Fruit fly (Drosophila melanogaster) whole organism, embryonic: ENCODE measurements around the gene CG10383.

Source experiments
- Adf1 ChIP-seq: fragments of 200-800 bp; sonication (Bioruptor generic); IDR thresholded peaks from 2 replicates; pipeline ENCODE4 v1.3.6; 2022; ENCODE audit warnings: missing biosample characterization, missing genetic modification characterization
- BEAF-32 ChIP-seq: fragments of 200-800 bp; sonication (Bioruptor generic); optimal IDR thresholded peaks from 3 replicates; lab custom pipeline; 2017; ENCODE audit warnings: missing biosample characterization, missing genetic modification characterization, mild to moderate bottlenecking, moderate library complexity, missing genetic modification reagents
- CG10979 ChIP-seq: fragments of 200-800 bp; sonication (Bioruptor generic); optimal IDR thresholded peaks from 2 replicates; lab custom pipeline; 2018; ENCODE audit warnings: missing biosample characterization, mild to moderate bottlenecking, missing genetic modification characterization, moderate library complexity
- CG11247 ChIP-seq: fragments of 200-800 bp; sonication (Bioruptor generic); IDR thresholded peaks from 2 replicates; pipeline ENCODE4 v1.3.6; 2022; ENCODE audit warnings: missing biosample characterization, missing genetic modification characterization
- CG11723 ChIP-seq: fragments of 200-800 bp; sonication (Bioruptor generic); optimal IDR thresholded peaks from 2 replicates; lab custom pipeline; 2017; ENCODE audit warnings: missing biosample characterization, mild to moderate bottlenecking, missing genetic modification characterization
- CG13123 ChIP-seq: fragments of 200-800 bp; sonication (Bioruptor generic); optimal IDR thresholded peaks from 2 replicates; lab custom pipeline; 2016; ENCODE audit warnings: missing biosample characterization, missing genetic modification characterization
- CG13424 ChIP-seq: fragments of 200-800 bp; sonication (Bioruptor generic); optimal IDR thresholded peaks from 2 replicates; lab custom pipeline; 2019; ENCODE audit warnings: missing biosample characterization, mild to moderate bottlenecking, missing genetic modification characterization, moderate library complexity
- CG15696 ChIP-seq: fragments of 200-800 bp; sonication (Bioruptor generic); optimal IDR thresholded peaks from 2 replicates; lab custom pipeline; 2019; ENCODE audit warnings: missing biosample characterization, mild to moderate bottlenecking, missing genetic modification characterization, moderate library complexity
- CG17802 ChIP-seq: fragments of 200-800 bp; sonication (Bioruptor generic); optimal IDR thresholded peaks from 2 replicates; lab custom pipeline; 2018; ENCODE audit warnings: missing biosample characterization, mild to moderate bottlenecking, missing genetic modification characterization, moderate library complexity
- CG18619 ChIP-seq: fragments of 200-800 bp; sonication (Bioruptor generic); optimal IDR thresholded peaks from 3 replicates; lab custom pipeline; 2017; ENCODE audit warnings: missing biosample characterization, mild to moderate bottlenecking, missing genetic modification characterization
- CG31224 ChIP-seq: fragments of 200-800 bp; sonication (Bioruptor generic); IDR thresholded peaks from 2 replicates; pipeline ENCODE4 v1.3.6; 2022; ENCODE audit warnings: missing biosample characterization, missing genetic modification characterization
- CG33213 ChIP-seq: fragments of 200-800 bp; sonication (Bioruptor generic); optimal IDR thresholded peaks from 3 replicates; lab custom pipeline; 2016; ENCODE audit warnings: missing biosample characterization, missing genetic modification characterization
- CG34422 ChIP-seq: fragments of 200-800 bp; sonication (Bioruptor generic); IDR thresholded peaks from 3 replicates; pipeline ENCODE4 v1.3.6; 2022; ENCODE audit warnings: missing biosample characterization, missing genetic modification characterization
- CG3847 ChIP-seq: fragments of 200-800 bp; sonication (Bioruptor generic); IDR thresholded peaks from 2 replicates; pipeline ENCODE4 v1.3.6; 2022; ENCODE audit warnings: missing biosample characterization, missing genetic modification characterization
- CG4820 ChIP-seq: fragments of 200-800 bp; sonication (Bioruptor generic); optimal IDR thresholded peaks from 3 replicates; lab custom pipeline; 2016; ENCODE audit warnings: missing biosample characterization, missing genetic modification characterization
- CG5245 ChIP-seq: fragments of 200-800 bp; sonication (Bioruptor generic); optimal IDR thresholded peaks from 3 replicates; lab custom pipeline; 2016; ENCODE audit warnings: missing biosample characterization, missing genetic modification characterization
- CG6272 ChIP-seq: fragments of 200-800 bp; sonication (Bioruptor generic); IDR thresholded peaks from 2 replicates; pipeline ENCODE4 v1.3.6; 2022; ENCODE audit warnings: missing biosample characterization, missing genetic modification characterization
- CG8089 ChIP-seq: fragments of 200-800 bp; sonication (Bioruptor generic); optimal IDR thresholded peaks from 3 replicates; lab custom pipeline; 2016; ENCODE audit warnings: missing biosample characterization, missing genetic modification characterization
- Camta ChIP-seq: fragments of 200-800 bp; sonication (Bioruptor generic); optimal IDR thresholded peaks from 2 replicates; lab custom pipeline; 2016; ENCODE audit warnings: missing biosample characterization, missing genetic modification characterization
- Deaf1 ChIP-seq: fragments of 200-800 bp; optimal IDR thresholded peaks from 3 replicates; lab custom pipeline; 2019; ENCODE audit warnings: missing biosample characterization, mild to moderate bottlenecking, missing genetic modification characterization, moderate library complexity
- E2f1 ChIP-seq: fragments of 200-800 bp; sonication (Bioruptor generic); IDR thresholded peaks from 2 replicates; pipeline ENCODE4 v1.3.6; 2022; ENCODE audit warnings: missing biosample characterization, missing genetic modification characterization
- E2f2 ChIP-seq: fragments of 200-800 bp; sonication (Bioruptor generic); IDR thresholded peaks from 2 replicates; pipeline ENCODE4 v1.3.6; 2022; ENCODE audit warnings: missing biosample characterization, missing genetic modification characterization
- Gug ChIP-seq: fragments of 200-800 bp; sonication (Bioruptor generic); IDR thresholded peaks from 4 replicates; pipeline ENCODE4 v1.3.6; 2022; ENCODE audit warnings: missing biosample characterization, missing genetic modification characterization
- H2.0 ChIP-seq: fragments of 200-800 bp; sonication (Bioruptor generic); IDR thresholded peaks from 2 replicates; pipeline ENCODE4 v1.3.6; 2022; ENCODE audit warnings: missing biosample characterization, missing genetic modification characterization
- Mrtf ChIP-seq: fragments of 200-800 bp; sonication (Bioruptor generic); IDR thresholded peaks from 3 replicates; pipeline ENCODE4 v1.3.6; 2022; ENCODE audit warnings: missing biosample characterization, missing genetic modification characterization
- NFAT ChIP-seq: fragments of 200-800 bp; sonication (Bioruptor generic); IDR thresholded peaks from 2 replicates; pipeline ENCODE4 v1.3.6; 2022; ENCODE audit warnings: missing biosample characterization, missing genetic modification characterization
- Pdp1 ChIP-seq, 2 experiments: fragments of 200-800 bp; sonication (Bioruptor generic); optimal IDR thresholded peaks; 3 replicates each; lab custom pipeline; 2016; ENCODE audit warnings: missing biosample characterization in 2 of 2, missing genetic modification characterization in 2 of 2, mild to moderate bottlenecking in 1 of 2, moderate library complexity in 1 of 2
- Six4 ChIP-seq: fragments of 200-800 bp; sonication (Bioruptor generic); optimal IDR thresholded peaks from 2 replicates; lab custom pipeline; 2016; ENCODE audit warnings: missing biosample characterization, missing genetic modification characterization
- Sox100B ChIP-seq: fragments of 200-800 bp; sonication (Bioruptor generic); optimal IDR thresholded peaks from 3 replicates; lab custom pipeline; 2018; ENCODE audit warnings: missing biosample characterization, mild to moderate bottlenecking, missing genetic modification characterization
- Usf ChIP-seq: fragments of 200-800 bp; sonication (Bioruptor generic); optimal IDR thresholded peaks from 2 replicates; lab custom pipeline; 2017; ENCODE audit warnings: missing genotype, missing biosample characterization, missing genetic modification characterization
- al ChIP-seq: fragments of 200-800 bp; sonication (Bioruptor generic); IDR thresholded peaks from 2 replicates; pipeline ENCODE4 v1.3.6; 2022; ENCODE audit warnings: missing biosample characterization, missing genetic modification characterization
- ase ChIP-seq: fragments of 200-800 bp; sonication (Bioruptor generic); IDR thresholded peaks from 3 replicates; pipeline ENCODE4 v1.3.6; 2022; ENCODE audit warnings: missing biosample characterization, missing genetic modification characterization
- br ChIP-seq: fragments of >200 bp; optimal IDR thresholded peaks from 2 replicates; lab custom pipeline; 2017
- chif ChIP-seq, 2 experiments: fragments of 200-800 bp; sonication (Bioruptor generic); optimal IDR thresholded peaks; 3 replicates each; lab custom pipeline; 2016; ENCODE audit warnings: missing biosample characterization in 2 of 2, missing genetic modification characterization in 2 of 2
- ci ChIP-seq: fragments of 200-800 bp; sonication (Bioruptor generic); IDR thresholded peaks from 3 replicates; pipeline ENCODE4 v1.3.6; 2022; ENCODE audit warnings: missing biosample characterization, missing genetic modification characterization
- corto ChIP-seq: fragments of 200-800 bp; sonication (Bioruptor generic); optimal IDR thresholded peaks from 2 replicates; lab custom pipeline; 2016; ENCODE audit warnings: missing biosample characterization, mild to moderate bottlenecking, missing genetic modification characterization, moderate library complexity
- crol ChIP-seq: fragments of 200-800 bp; sonication (Bioruptor generic); IDR thresholded peaks from 2 replicates; pipeline ENCODE4 v1.3.6; 2022; ENCODE audit warnings: missing biosample characterization, missing genetic modification characterization
- emc ChIP-seq: fragments of 200-800 bp; sonication (Bioruptor generic); optimal IDR thresholded peaks from 2 replicates; lab custom pipeline; 2016; ENCODE audit warnings: missing biosample characterization, missing genetic modification characterization
- en ChIP-seq: fragments of 200-800 bp; sonication (Bioruptor generic); optimal IDR thresholded peaks from 2 replicates; lab custom pipeline; 2016; ENCODE audit warnings: missing biosample characterization, missing genetic modification characterization
- ind ChIP-seq: fragments of 200-800 bp; sonication (Bioruptor generic); optimal IDR thresholded peaks from 3 replicates; lab custom pipeline; 2016; ENCODE audit warnings: missing biosample characterization, missing genetic modification characterization
- jigr1 ChIP-seq: fragments of 200-800 bp; sonication (Bioruptor generic); IDR thresholded peaks from 3 replicates; pipeline ENCODE4 v1.3.6; 2022; ENCODE audit warnings: missing biosample characterization, missing genetic modification characterization
- knrl ChIP-seq: fragments of 200-800 bp; sonication (Bioruptor generic); IDR thresholded peaks from 3 replicates; pipeline ENCODE4 v1.3.6; 2022; ENCODE audit warnings: missing biosample characterization, missing genetic modification characterization; ENCODE audit not compliant: partially characterized antibody
- ranshi ChIP-seq: fragments of 200-800 bp; sonication (Bioruptor generic); IDR thresholded peaks from 2 replicates; pipeline ENCODE4 v1.3.6; 2022; ENCODE audit warnings: missing biosample characterization, missing genetic modification characterization
- repo ChIP-seq: fragments of 200-800 bp; sonication (Bioruptor generic); optimal IDR thresholded peaks from 2 replicates; lab custom pipeline; 2016; ENCODE audit warnings: missing biosample characterization, missing genetic modification characterization
- row ChIP-seq: fragments of 200-800 bp; sonication (Bioruptor generic); IDR thresholded peaks from 3 replicates; pipeline ENCODE4 v1.3.6; 2022; ENCODE audit warnings: missing biosample characterization, missing genetic modification characterization
- sna ChIP-seq: fragments of 200-800 bp; sonication (Bioruptor generic); IDR thresholded peaks from 2 replicates; pipeline ENCODE4 v1.3.6; 2022; ENCODE audit warnings: missing biosample characterization, missing genetic modification characterization; ENCODE audit not compliant: partially characterized antibody
- stc ChIP-seq: fragments of 200-800 bp; sonication (Bioruptor generic); IDR thresholded peaks from 2 replicates; pipeline ENCODE4 v1.3.6; 2022; ENCODE audit warnings: missing biosample characterization, missing genetic modification characterization
- wek ChIP-seq: fragments of 200-800 bp; sonication (Bioruptor generic); optimal IDR thresholded peaks from 3 replicates; lab custom pipeline; 2018; ENCODE audit warnings: missing biosample characterization, mild to moderate bottlenecking, missing genetic modification characterization, moderate library complexity
- zen ChIP-seq: fragments of 200-800 bp; sonication (Bioruptor generic); optimal IDR thresholded peaks from 3 replicates; lab custom pipeline; 2018; ENCODE audit warnings: missing biosample characterization, mild to moderate bottlenecking, missing genetic modification characterization, moderate library complexity
- zfh2 ChIP-seq: fragments of 200-800 bp; sonication (Bioruptor generic); optimal IDR thresholded peaks from 2 replicates; lab custom pipeline; 2016; ENCODE audit warnings: missing biosample characterization, missing genetic modification characterization

Gene CG10383

dm6 chr2L:18665952-18666606 lies 29.3 kb downstream of the CG10383 start (continued):
- TF ChIP-seq Pdp1 (GFP tag; optimal IDR thresholded peaks at IDR 0.05; lab: Kevin White, UChicago): peak in 1 of 2 experiments; percentile 58
- peak; percentile 11 for TF ChIP-seq Six4 (GFP tag; lab: Kevin White, UChicago)
- TF ChIP-seq al (GFP tag; lab: Robert Waterston, UW): no peak
- TF ChIP-seq crol (GFP tag; lab: Robert Waterston, UW): peak; percentile 36; the same call in 1 of the 2 replicates
- peak; percentile 90 for TF ChIP-seq CG33213 (GFP tag; lab: Kevin White, UChicago)
- TF ChIP-seq CG4820 (GFP tag; lab: Kevin White, UChicago): peak; percentile 39
- peak; percentile 37 for TF ChIP-seq CG17802
- peak; percentile 82 for TF ChIP-seq NFAT (GFP tag; lab: Robert Waterston, UW)
- no peak for TF ChIP-seq stc (GFP tag; lab: Robert Waterston, UW)
- TF ChIP-seq Camta (GFP tag; lab: Kevin White, UChicago): peak; percentile 55
- peak; percentile 67 for TF ChIP-seq CG34422 (GFP tag; lab: Robert Waterston, UW)
- TF ChIP-seq CG6272 (GFP tag; lab: Robert Waterston, UW): peak; percentile 58; the same call in 1 of the 2 replicates
- TF ChIP-seq ci (GFP tag; lab: Robert Waterston, UW): peak; percentile 78
- TF ChIP-seq chif (GFP tag; optimal IDR thresholded peaks at IDR 0.05; lab: Kevin White, UChicago): peak in 1 of 2 experiments; percentile 73
- peak; percentile 5 for TF ChIP-seq en
- peak; percentile 52 for TF ChIP-seq row
- no peak for TF ChIP-seq CG31224 (GFP tag; lab: Robert Waterston, UW)
- TF ChIP-seq E2f2 (GFP tag; lab: Robert Waterston, UW): peak; percentile 27; the same call in 1 of the 2 replicates
- no peak for TF ChIP-seq CG11723
- TF ChIP-seq H2.0 (GFP tag; lab: Robert Waterston, UW): peak; percentile 50; the same call in 1 of the 2 replicates
- peak; percentile 19 for TF ChIP-seq CG18619 (GFP tag; lab: Kevin White, UChicago)
- TF ChIP-seq E2f1: peak; percentile 61
- TF ChIP-seq CG11247 (GFP tag; lab: Robert Waterston, UW): peak; percentile 82
- no peak for TF ChIP-seq Deaf1 (tag; lab: Kevin White, UChicago)
- TF ChIP-seq jigr1 (GFP tag; lab: Robert Waterston, UW): no peak
- TF ChIP-seq knrl (GFP tag; lab: Robert Waterston, UW): peak; percentile 60; the same call in 2 of the 3 replicates
- TF ChIP-seq CG13123 (GFP tag; lab: Kevin White, UChicago): peak; percentile 4
- TF ChIP-seq ase (GFP tag; lab: Robert Waterston, UW): peak; percentile 75
- peak; percentile 43 for TF ChIP-seq CG10979 (tag; lab: Kevin White, UChicago)
- peak; percentile 30 for TF ChIP-seq CG8089 (GFP tag; lab: Kevin White, UChicago)
- TF ChIP-seq Usf (GFP tag; lab: Kevin White, UChicago): no peak
- peak; percentile 26; the same call in 1 of the 2 replicates for TF ChIP-seq ranshi
- TF ChIP-seq emc (GFP tag; lab: Kevin White, UChicago): peak; percentile 57
- no peak for TF ChIP-seq br (lab: Kevin White, UChicago)
- TF ChIP-seq sna (GFP tag; lab: Robert Waterston, UW): 0 out of 2 replicates have a peak, but pooled peaks have one; percentile 31
- peak; percentile 71 for TF ChIP-seq zen (tag; lab: Kevin White, UChicago)
- peak; percentile 42 for TF ChIP-seq ind (GFP tag; lab: Kevin White, UChicago)
- peak; percentile 34 for TF ChIP-seq CG3847 (GFP tag; lab: Robert Waterston, UW)
- TF ChIP-seq CG13424 (tag; lab: Kevin White, UChicago): peak; percentile 10
- TF ChIP-seq Adf1 (GFP tag; lab: Robert Waterston, UW): 0 out of 2 replicates have a peak, but pooled peaks have one; percentile 7
- TF ChIP-seq repo (GFP tag; lab: Kevin White, UChicago): peak; percentile 45
- TF ChIP-seq CG5245: peak; percentile 56
- TF ChIP-seq BEAF-32 (GFP tag; lab: Kevin White, UChicago): no peak
- TF ChIP-seq Gug: peak; percentile 25; the same call in 1 of the 4 replicates
- TF ChIP-seq Sox100B (GFP tag; lab: Kevin White, UChicago): no peak
- TF ChIP-seq corto (GFP tag; lab: Kevin White, UChicago): no peak
- TF ChIP-seq Mrtf (GFP tag; lab: Robert Waterston, UW): peak; percentile 71; the same call in 2 of the 3 replicates
- TF ChIP-seq wek (GFP tag; lab: Kevin White, UChicago): peak; percentile 10
- TF ChIP-seq CG15696 (tag; lab: Kevin White, UChicago): peak; percentile 52
- TF ChIP-seq zfh2 (GFP tag; lab: Kevin White, UChicago): peak; percentile 7
